Worm (Caenorhabditis elegans): ENCODE measurements around the gene ugt-24.

ce11 chrIV:6159616-6160015 lies 50.9 kb downstream of the ugt-24 start:
- no peak for TF ChIP-seq elt-3 (tag; optimal IDR thresholded peaks at IDR 0.05)
- no peak for TF ChIP-seq tbx-2 (tag; optimal IDR thresholded peaks at IDR 0.05)
- TF ChIP-seq nhr-77 (tag; optimal IDR thresholded peaks at IDR 0.05): no peak
- no peak for TF ChIP-seq ceh-28 (tag; optimal IDR thresholded peaks at IDR 0.05)
- no peak for TF ChIP-seq nhr-25 (tag; optimal IDR thresholded peaks at IDR 0.05)
- TF ChIP-seq pha-4 (tag; optimal IDR thresholded peaks at IDR 0.05): no peak
- TF ChIP-seq egl-27 (tag; optimal IDR thresholded peaks at IDR 0.05): no peak
- no peak for TF ChIP-seq zag-1 (tag; optimal IDR thresholded peaks at IDR 0.05)
- TF ChIP-seq daf-12 (tag; optimal IDR thresholded peaks at IDR 0.05): no peak

All from whole organism, L3 larva.